Worm (Caenorhabditis elegans) whole organism, mixed stage, embryonic: ENCODE results near the gene gcy-9.

Experiments
- M03D4.4 ChIP-seq: sonication (generic microtip); optimal IDR thresholded peaks from 2 replicates; lab custom pipeline; 2017; ENCODE audit warnings: mild to moderate bottlenecking, missing genetic modification characterization, missing compliant biosample characterization
- bed-3 ChIP-seq: fragments of 200-800 bp; sonication (Bioruptor generic); optimal IDR thresholded peaks from 3 replicates; lab custom pipeline; 2018; ENCODE audit warnings: mild to moderate bottlenecking, missing genetic modification characterization, moderate library complexity, missing compliant biosample characterization
- blmp-1 ChIP-seq: fragments of 150-350 bp; optimal IDR thresholded peaks from 2 replicates; lab custom pipeline; 2014; ENCODE audit warnings: missing biosample characterization, missing genetic modification characterization
- ceh-39 ChIP-seq: fragments of 150-350 bp; optimal IDR thresholded peaks from 2 replicates; lab custom pipeline; 2014; ENCODE audit warnings: missing biosample characterization, missing genetic modification characterization
- ceh-43 ChIP-seq: fragments of 200-800 bp; sonication (Bioruptor generic); optimal IDR thresholded peaks from 2 replicates; lab custom pipeline; 2018; ENCODE audit warnings: mild to moderate bottlenecking, missing genetic modification characterization, moderate library complexity, missing compliant biosample characterization
- ceh-83 ChIP-seq: fragments of 200-800 bp; sonication (Bioruptor generic); optimal IDR thresholded peaks from 2 replicates; lab custom pipeline; 2018; ENCODE audit warnings: mild to moderate bottlenecking, missing genetic modification characterization, missing compliant biosample characterization
- ces-1 ChIP-seq: fragments of 150-350 bp; optimal IDR thresholded peaks from 2 replicates; lab custom pipeline; 2014; ENCODE audit warnings: missing biosample characterization, missing genetic modification reagents, missing genetic modification characterization
- cnd-1 ChIP-seq: fragments of 200-800 bp; sonication (Bioruptor generic); optimal IDR thresholded peaks from 2 replicates; lab custom pipeline; 2018; ENCODE audit warnings: mild to moderate bottlenecking, missing genetic modification characterization, missing compliant biosample characterization
- drap-1 ChIP-seq: fragments of 200-800 bp; sonication (Bioruptor generic); optimal IDR thresholded peaks from 3 replicates; lab custom pipeline; 2018; ENCODE audit warnings: mild to moderate bottlenecking, missing genetic modification characterization, missing compliant biosample characterization
- elt-1 ChIP-seq: sonication (generic microtip); optimal IDR thresholded peaks from 2 replicates; lab custom pipeline; 2017; ENCODE audit warnings: missing genetic modification characterization, mild to moderate bottlenecking, missing compliant biosample characterization, antibody characterized with exemption, moderate library complexity, borderline replicate concordance; ENCODE audit not compliant: insufficient read depth
- elt-3 ChIP-seq: fragments of 150-350 bp; optimal IDR thresholded peaks from 2 replicates; lab custom pipeline; 2014; ENCODE audit warnings: missing biosample characterization, missing genetic modification characterization
- flh-1 ChIP-seq: fragments of 200-800 bp; sonication (Bioruptor generic); optimal IDR thresholded peaks from 2 replicates; lab custom pipeline; 2018; ENCODE audit warnings: mild to moderate bottlenecking, missing genetic modification characterization, moderate library complexity, missing compliant biosample characterization
- ham-2 ChIP-seq: fragments of 200-800 bp; sonication (Bioruptor generic); optimal IDR thresholded peaks from 2 replicates; lab custom pipeline; 2018; ENCODE audit warnings: mild to moderate bottlenecking, missing genetic modification characterization, missing compliant biosample characterization
- hlh-1 ChIP-seq: fragments of 150-350 bp; optimal IDR thresholded peaks from 2 replicates; lab custom pipeline; 2014; ENCODE audit warnings: missing biosample characterization, missing genetic modification reagents, missing genetic modification characterization
- lin-13 ChIP-seq: fragments of 150-350 bp; optimal IDR thresholded peaks from 2 replicates; lab custom pipeline; 2014; ENCODE audit warnings: missing biosample characterization, missing genetic modification characterization
- lin-32 ChIP-seq: fragments of 200-800 bp; sonication (Bioruptor generic); optimal IDR thresholded peaks from 2 replicates; lab custom pipeline; 2018; ENCODE audit warnings: mild to moderate bottlenecking, missing genetic modification characterization, missing compliant biosample characterization
- lsy-2 ChIP-seq: fragments of 150-350 bp; optimal IDR thresholded peaks from 2 replicates; lab custom pipeline; 2014; ENCODE audit warnings: missing biosample characterization, missing genetic modification characterization
- mab-5 ChIP-seq: fragments of 150-350 bp; optimal IDR thresholded peaks from 2 replicates; lab custom pipeline; 2014; ENCODE audit warnings: missing biosample characterization, missing genetic modification characterization
- mep-1 ChIP-seq: fragments of 150-350 bp; optimal IDR thresholded peaks from 2 replicates; lab custom pipeline; 2017; ENCODE audit warnings: missing biosample characterization, missing genetic modification reagents, missing genetic modification characterization, inconsistent platforms
- mls-2 ChIP-seq: sonication (generic microtip); optimal IDR thresholded peaks from 2 replicates; lab custom pipeline; 2016; ENCODE audit warnings: mild to moderate bottlenecking, missing genetic modification characterization, moderate library complexity, missing compliant biosample characterization
- nhr-12 ChIP-seq: fragments of 150-350 bp; optimal IDR thresholded peaks from 2 replicates; lab custom pipeline; 2014; ENCODE audit warnings: missing biosample characterization, missing genetic modification characterization
- nhr-2 ChIP-seq: fragments of 150-350 bp; optimal IDR thresholded peaks from 2 replicates; lab custom pipeline; 2014; ENCODE audit warnings: missing biosample characterization, missing genetic modification characterization
- nhr-237 ChIP-seq: fragments of 150-350 bp; optimal IDR thresholded peaks from 2 replicates; lab custom pipeline; 2014; ENCODE audit warnings: missing biosample characterization, missing genetic modification characterization
- nhr-28 ChIP-seq: fragments of 150-350 bp; optimal IDR thresholded peaks from 2 replicates; lab custom pipeline; 2014; ENCODE audit warnings: missing biosample characterization, missing genetic modification characterization
- nhr-76 ChIP-seq: sonication (generic microtip); optimal IDR thresholded peaks from 2 replicates; lab custom pipeline; 2017; ENCODE audit warnings: missing biosample characterization, missing genetic modification characterization
- pha-4 ChIP-seq: fragments of 150-350 bp; optimal IDR thresholded peaks from 2 replicates; lab custom pipeline; 2018; ENCODE audit warnings: missing biosample characterization, missing genetic modification reagents, missing genetic modification characterization
- sem-2 ChIP-seq: fragments of 200-800 bp; sonication (Bioruptor generic); optimal IDR thresholded peaks from 2 replicates; lab custom pipeline; 2018; ENCODE audit warnings: mild to moderate bottlenecking, missing genetic modification characterization, missing compliant biosample characterization
- snpc-4 ChIP-seq: fragments of 150-350 bp; optimal IDR thresholded peaks from 2 replicates; lab custom pipeline; 2014; ENCODE audit warnings: missing biosample characterization, missing genetic modification characterization
- sptf-1 ChIP-seq: sonication (generic microtip); optimal IDR thresholded peaks from 2 replicates; lab custom pipeline; 2017; ENCODE audit warnings: mild to moderate bottlenecking, missing genetic modification characterization, moderate library complexity, missing compliant biosample characterization
- unc-120 ChIP-seq: sonication (generic microtip); optimal IDR thresholded peaks from 2 replicates; lab custom pipeline; 2017; ENCODE audit warnings: missing genetic modification characterization, missing compliant biosample characterization; ENCODE audit not compliant: poor library complexity, severe bottlenecking
- unc-39 ChIP-seq: fragments of 150-350 bp; optimal IDR thresholded peaks from 2 replicates; lab custom pipeline; 2014; ENCODE audit warnings: missing biosample characterization, missing genetic modification characterization
- unc-62 ChIP-seq: fragments of 150-350 bp; optimal IDR thresholded peaks from 2 replicates; lab custom pipeline; 2014; ENCODE audit warnings: missing biosample characterization, missing genetic modification reagents, missing genetic modification characterization
- zip-8 ChIP-seq: fragments of 150-350 bp; optimal IDR thresholded peaks from 2 replicates; lab custom pipeline; 2014; ENCODE audit warnings: missing biosample characterization, missing genetic modification characterization
- ztf-11 ChIP-seq: fragments of 150-350 bp; optimal IDR thresholded peaks from 2 replicates; lab custom pipeline; 2014; ENCODE audit warnings: missing biosample characterization, missing genetic modification characterization

gcy-9 gene

DNA sequence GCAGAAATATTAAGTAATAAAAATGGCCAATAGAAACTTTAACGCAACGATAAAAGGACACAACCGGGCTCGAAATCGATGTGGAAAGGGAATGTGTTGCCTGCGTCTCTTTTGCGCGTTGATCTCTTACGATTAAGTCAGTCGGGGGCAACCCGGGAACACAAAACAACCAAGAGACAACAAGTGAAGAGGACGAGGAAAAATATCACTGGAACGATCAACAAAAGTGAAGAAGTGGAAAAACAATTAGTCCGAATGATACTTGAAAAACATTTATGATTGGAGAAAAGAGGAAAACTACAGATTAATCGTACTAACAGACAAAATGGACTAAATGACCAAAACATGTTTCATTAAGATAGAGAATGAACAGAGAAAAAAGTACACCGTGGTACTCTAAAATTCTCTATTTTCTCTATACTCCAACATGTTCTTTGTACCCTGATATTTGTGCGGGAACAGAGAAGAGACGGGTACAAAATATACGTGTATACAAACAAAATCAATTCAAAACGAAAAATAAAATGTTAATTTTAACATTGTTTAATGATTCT is 27.3 kb downstream of the gcy-9 start, which contains the start of gene F08G12.5:
F08G12.5 (minus strand) TSS at position 1 of the 554 bp plus-strand sequence.
- no peak for TF ChIP-seq cnd-1 (tag; lab: Kevin White, UChicago)
- TF ChIP-seq ceh-43 = no peak
- TF ChIP-seq, all 35 proteins: peak for 0

- TF ChIP-seq sem-2 (GFP tag; lab: Kevin White, UChicago) = no peak
- TF ChIP-seq drap-1 = no peak
- no peak for TF ChIP-seq lsy-2
- TF ChIP-seq nhr-2 = no peak
- TF ChIP-seq mep-1 (tag; lab: Kevin White, UChicago) = no peak
- no peak for TF ChIP-seq bed-3
- no peak for TF ChIP-seq nhr-76
- TF ChIP-seq zip-8 (tag; lab: Kevin White, UChicago) = no peak
- TF ChIP-seq ceh-43 = no peak
- TF ChIP-seq cnd-1 (tag; lab: Kevin White, UChicago) = no peak
- no peak for TF ChIP-seq ceh-83 (GFP tag; lab: Kevin White, UChicago)
- TF ChIP-seq nhr-28 (tag; lab: Kevin White, UChicago) = no peak
- no peak for TF ChIP-seq unc-120 (tag; lab: Kevin White, UChicago)
- no peak for TF ChIP-seq snpc-4
- no peak for TF ChIP-seq sptf-1 (tag; lab: Kevin White, UChicago)
- TF ChIP-seq elt-3 (tag; lab: Kevin White, UChicago) = no peak
- no peak for TF ChIP-seq ham-2 (GFP tag; lab: Kevin White, UChicago)
Observed at ce11 chrX:11307056-11307455, 30.6 kb downstream of the gcy-9 start, which contains the start of gene vhl-1. Gene vhl-1, plus strand, starts transcription at chrX:11307356.

DNA sequence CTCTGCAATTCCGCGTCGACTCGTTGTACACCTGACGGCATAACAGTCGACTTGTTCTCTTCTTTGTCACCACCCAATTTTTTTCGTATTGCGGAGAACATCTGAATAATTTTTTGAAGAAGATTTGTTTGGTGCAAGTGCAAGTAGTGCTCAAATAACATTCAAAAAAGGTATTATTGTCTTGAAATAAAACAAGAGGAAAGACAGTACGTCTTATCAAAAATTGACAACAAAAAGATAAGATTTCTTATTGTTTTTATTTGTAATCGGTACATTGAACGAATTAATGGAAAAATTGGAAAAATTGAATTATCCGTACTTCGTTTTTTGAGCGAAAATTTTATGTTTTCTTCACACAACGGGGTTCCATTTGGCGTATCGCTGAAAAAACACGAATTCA is 31.9 kb downstream of the gcy-9 start, which contains the start of gene F08G12.1:
F08G12.1 (minus strand) TSS at position 101 of the 400 bp plus-strand sequence.
- TF ChIP-seq nhr-237 (tag; lab: Kevin White, UChicago) (no peak), lin-13 (tag; lab: Kevin White, UChicago) (no peak), nhr-12 (tag; lab: Kevin White, UChicago) (no peak), ham-2 (GFP tag; lab: Kevin White, UChicago) (no peak), zip-8 (tag; lab: Kevin White, UChicago) (no peak), lin-32 (GFP tag; lab: Kevin White, UChicago) (no peak), unc-120 (tag; lab: Kevin White, UChicago) (no peak), cnd-1 (tag; lab: Kevin White, UChicago) (no peak), ceh-39 (tag; lab: Kevin White, UChicago) (no peak), mab-5 (tag; lab: Kevin White, UChicago) (no peak), sptf-1 (tag; lab: Kevin White, UChicago) (no peak), flh-1 (GFP tag; lab: Kevin White, UChicago) (no peak), elt-3 (tag; lab: Kevin White, UChicago) (no peak), mep-1 (tag; lab: Kevin White, UChicago) (no peak), unc-39 (tag; lab: Kevin White, UChicago) (no peak), ceh-83 (GFP tag; lab: Kevin White, UChicago) (no peak), ces-1 (no peak), unc-62 (GFP tag; lab: Kevin White, UChicago) (no peak), blmp-1 (tag; lab: Kevin White, UChicago) (no peak)

DNA sequence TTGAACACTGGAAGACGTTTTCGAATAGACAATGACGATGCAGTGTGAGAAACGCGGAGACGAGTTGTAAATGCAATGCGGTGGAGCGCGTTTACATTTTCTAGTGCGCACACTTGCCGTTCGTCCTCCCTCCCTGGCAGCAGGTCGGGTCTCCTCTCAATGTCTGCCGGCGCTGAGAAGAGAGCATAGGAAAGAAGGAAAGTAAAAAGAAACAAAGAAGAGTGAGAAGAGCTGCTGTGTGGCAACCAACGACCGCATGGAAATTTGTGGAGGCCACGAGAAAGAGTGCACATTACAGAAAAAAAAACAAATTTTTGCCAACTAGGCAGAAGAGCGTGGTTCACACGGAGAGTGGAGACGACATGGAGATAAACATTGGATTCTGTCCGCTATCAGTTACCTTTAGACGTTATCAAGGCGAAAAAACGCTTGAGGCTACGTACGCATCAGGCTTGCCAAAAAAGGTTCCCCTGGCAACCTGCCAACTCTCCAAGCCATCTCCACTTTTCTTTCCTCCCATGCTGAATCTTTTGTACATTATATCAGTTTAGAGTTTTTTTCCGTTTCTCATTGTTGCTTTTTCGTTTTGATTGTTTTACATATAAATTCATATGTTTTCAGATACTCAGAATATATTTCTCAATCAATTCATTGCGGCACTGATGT is 37.9 kb downstream of the gcy-9 start, which contains the start of the genes snrp-40.1 and F08G12.3:
snrp-40.1 (minus strand) TSS at position 143 of the 666 bp plus-strand sequence.
F08G12.3 (plus strand) TSS at position 616 of the 666 bp plus-strand sequence.
- no peak for TF ChIP-seq ham-2 (GFP tag; lab: Kevin White, UChicago)
- peak; percentile 15 for TF ChIP-seq unc-39 (tag; lab: Kevin White, UChicago)
- TF ChIP-seq ceh-43 = no peak
- peak; percentile 15 for TF ChIP-seq unc-120 (tag; lab: Kevin White, UChicago)
- TF ChIP-seq unc-62 (GFP tag; lab: Kevin White, UChicago) = peak; percentile 13
- no peak for TF ChIP-seq ceh-83 (GFP tag; lab: Kevin White, UChicago)
- TF ChIP-seq zip-8 (tag; lab: Kevin White, UChicago) = no peak
- peak; percentile 56 for TF ChIP-seq drap-1
- peak; percentile 29 for TF ChIP-seq cnd-1 (tag; lab: Kevin White, UChicago)
- TF ChIP-seq elt-1 (tag; lab: Kevin White, UChicago) = no peak
- peak; percentile 49 for TF ChIP-seq ztf-11 (tag; lab: Kevin White, UChicago)
- peak; percentile 46 for TF ChIP-seq ces-1
- TF ChIP-seq M03D4.4 (tag; lab: Kevin White, UChicago) = peak; percentile 72
- no peak for TF ChIP-seq flh-1 (GFP tag; lab: Kevin White, UChicago)
- TF ChIP-seq lsy-2 = peak; percentile 48
- no peak for TF ChIP-seq sem-2 (GFP tag; lab: Kevin White, UChicago)
- peak; percentile 48 for TF ChIP-seq mls-2 (tag; lab: Kevin White, UChicago)
- TF ChIP-seq pha-4 (tag; lab: Kevin White, UChicago) = peak; percentile 52
- peak; percentile 35 for TF ChIP-seq mep-1 (tag; lab: Kevin White, UChicago)
- TF ChIP-seq ceh-39 (tag; lab: Kevin White, UChicago) = no peak
- peak; percentile 66 for TF ChIP-seq sptf-1 (tag; lab: Kevin White, UChicago)
- peak; percentile 73 for TF ChIP-seq hlh-1 (tag; lab: Kevin White, UChicago)
